Fruit fly (Drosophila melanogaster): ENCODE data around the gene bif.

bif gene

DNA sequence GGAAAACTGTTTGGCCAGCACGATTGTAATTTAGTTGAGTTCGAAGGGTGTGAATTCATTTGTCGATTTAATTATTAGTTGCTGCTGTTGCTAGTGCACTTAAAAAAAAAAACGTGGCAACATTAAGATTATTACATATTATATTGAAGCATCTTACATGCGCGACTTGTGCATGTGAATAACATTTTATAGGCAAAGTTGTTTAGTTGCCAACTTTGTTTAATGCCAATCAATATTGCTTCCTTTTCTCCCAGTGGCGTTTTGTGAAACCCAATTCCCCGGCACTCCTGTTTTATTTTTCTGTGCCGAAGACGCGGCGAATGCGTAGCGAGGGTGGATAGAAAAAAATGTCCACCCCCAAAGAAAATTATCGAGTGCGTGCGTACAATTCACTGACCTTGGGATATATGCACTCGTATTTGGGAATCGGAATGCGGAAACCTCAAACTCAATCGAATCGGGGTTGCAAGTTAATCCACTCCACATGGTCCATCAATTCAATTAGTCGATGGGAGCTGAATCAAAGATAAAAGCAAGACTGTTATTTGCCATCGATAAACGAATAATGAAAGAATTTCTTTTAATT is 49.7 kb upstream of the bif start (continued):
- TF ChIP-seq sd (tag; optimal IDR thresholded peaks at IDR 0.05) (no peak), btn (GFP tag; optimal IDR thresholded peaks at IDR 0.05) (peak; percentile 7), nau (GFP tag; optimal IDR thresholded peaks at IDR 0.05) (peak; percentile 8), MTF-1 (GFP tag; optimal IDR thresholded peaks at IDR 0.05; ENCODE audit: borderline replicate concordance) (peak; percentile 17), CG5180 (GFP tag; optimal IDR thresholded peaks at IDR 0.05) (no peak), CG4707 (GFP tag; optimal IDR thresholded peaks at IDR 0.05) (peak; percentile 4), CG12769 (tag; optimal IDR thresholded peaks at IDR 0.05) (peak; percentile 30), CG6175 (GFP tag; IDR thresholded peaks at IDR 0.05) (no peak), Hey (tag; optimal IDR thresholded peaks at IDR 0.05) (no peak), Kr (GFP tag; optimal IDR thresholded peaks at IDR 0.05) (no peak), ab (GFP tag; optimal IDR thresholded peaks at IDR 0.05) (no peak), ac (GFP tag; optimal IDR thresholded peaks at IDR 0.05) (no peak), lov (optimal IDR thresholded peaks at IDR 0.05) (no peak), lov (GFP tag; IDR thresholded peaks at IDR 0.05) (0 out of 3 replicates have a peak, but pooled peaks have one; percentile 39), CG14667 (GFP tag; IDR thresholded peaks at IDR 0.05) (peak; percentile 33; the same call in 1 of the 2 replicates), caup (GFP tag; optimal IDR thresholded peaks at IDR 0.05; ENCODE audit: severe bottlenecking) (no peak), CG15601 (tag; optimal IDR thresholded peaks at IDR 0.05) (peak; percentile 50), CG4730 (GFP tag; IDR thresholded peaks at IDR 0.05) (0 out of 2 replicates have a peak, but pooled peaks have one; percentile 45), Sry-δ (GFP tag; optimal IDR thresholded peaks at IDR 0.05) (no peak), CG18011 (GFP tag; optimal IDR thresholded peaks at IDR 0.05) (no peak), so (GFP tag; IDR thresholded peaks at IDR 0.05) (no peak; the same call in 2 of the 3 replicates), B-H1 (GFP tag; IDR thresholded peaks at IDR 0.05) (peak; percentile 23; the same call in 2 of the 3 replicates), Hmr (GFP tag; optimal IDR thresholded peaks at IDR 0.05) (no peak), YL-1 (GFP tag; optimal IDR thresholded peaks at IDR 0.05) (no peak), Ets65A (GFP tag) (peak; percentile 79), NC2α (GFP tag; optimal IDR thresholded peaks at IDR 0.05) (no peak), zen (tag; optimal IDR thresholded peaks at IDR 0.05) (peak; percentile 32), CG4617 (GFP tag; optimal IDR thresholded peaks at IDR 0.05; ENCODE audit: borderline replicate concordance) (peak; percentile 1), Mes4 (GFP tag; optimal IDR thresholded peaks at IDR 0.05) (peak; percentile 33), TFAM (GFP tag; optimal IDR thresholded peaks at IDR 0.05) (no peak), Myb (GFP tag; optimal IDR thresholded peaks at IDR 0.05) (no peak), CG3995 (GFP tag; optimal IDR thresholded peaks at IDR 0.05) (no peak), CG12071 (GFP tag; optimal IDR thresholded peaks at IDR 0.05) (no peak), CG1647 (GFP tag; optimal IDR thresholded peaks at IDR 0.05) (peak; percentile 29), knrl (GFP tag; IDR thresholded peaks at IDR 0.05; ENCODE audit: partially characterized antibody) (no peak), her (GFP tag; optimal IDR thresholded peaks at IDR 0.05) (no peak), Camta (GFP tag; optimal IDR thresholded peaks at IDR 0.05) (peak; percentile 48), nerfin-2 (GFP tag; IDR thresholded peaks at IDR 0.05; ENCODE audit: partially characterized antibody) (no peak), Dbx (GFP tag; IDR thresholded peaks at IDR 0.05) (no peak), CHES-1-like (GFP tag; optimal IDR thresholded peaks at IDR 0.05) (no peak), CG14860 (GFP tag; IDR thresholded peaks at IDR 0.05; ENCODE audit: partially characterized antibody) (no peak), hth (optimal IDR thresholded peaks at IDR 0.05) (no peak), CG11695 (GFP tag; IDR thresholded peaks at IDR 0.05) (peak; percentile 55; the same call in 1 of the 3 replicates), Lpt (GFP tag; optimal IDR thresholded peaks at IDR 0.05) (no peak), Bgb (GFP tag; IDR thresholded peaks at IDR 0.05; ENCODE audit: partially characterized antibody) (no peak), scrt (GFP tag; optimal IDR thresholded peaks at IDR 0.05) (no peak), wor (GFP tag; IDR thresholded peaks at IDR 0.05) (peak; percentile 38; the same call in 1 of the 2 replicates), Eip74EF (GFP tag; optimal IDR thresholded peaks at IDR 0.05) (peak in 1 of 2 experiments; percentile 1), CG9817 (tag; optimal IDR thresholded peaks at IDR 0.05) (peak; percentile 12)

Measured in whole organism, embryonic.